Fruit fly (Drosophila melanogaster) whole organism, embryonic: ENCODE results near the gene Pss.
A peak's percentile ranks its signal among the peaks of the same experiment; 100 is the strongest.

Source experiments
- CG10543 ChIP-seq: fragments of 200-800 bp; sonication (Bioruptor generic); optimal IDR thresholded peaks from 3 replicates; lab custom pipeline; 2017; ENCODE audit warnings: missing biosample characterization, mild to moderate bottlenecking, missing genetic modification characterization, moderate library complexity
- CG11695 ChIP-seq: fragments of 200-800 bp; sonication (Bioruptor generic); IDR thresholded peaks from 3 replicates; pipeline ENCODE4 v1.3.6; 2022; ENCODE audit warnings: missing biosample characterization, missing genetic modification characterization
- CG12769 ChIP-seq: fragments of 200-800 bp; sonication (Bioruptor generic); optimal IDR thresholded peaks from 2 replicates; lab custom pipeline; 2019; ENCODE audit warnings: missing biosample characterization, mild to moderate bottlenecking, missing genetic modification characterization, moderate library complexity
- CG13894 ChIP-seq: fragments of 200-800 bp; sonication (Bioruptor generic); optimal IDR thresholded peaks from 3 replicates; lab custom pipeline; 2018; ENCODE audit warnings: missing biosample characterization, mild to moderate bottlenecking, missing genetic modification characterization, moderate library complexity
- CG15479 ChIP-seq: fragments of 200-800 bp; sonication (Bioruptor generic); optimal IDR thresholded peaks from 3 replicates; lab custom pipeline; 2019; ENCODE audit warnings: missing biosample characterization, mild to moderate bottlenecking, missing genetic modification characterization, moderate library complexity
- CG17385 ChIP-seq: fragments of 200-800 bp; sonication (Bioruptor generic); optimal IDR thresholded peaks from 3 replicates; lab custom pipeline; 2018; ENCODE audit warnings: missing biosample characterization, mild to moderate bottlenecking, missing genetic modification characterization
- CG17568 ChIP-seq: fragments of 200-800 bp; sonication (Bioruptor generic); optimal IDR thresholded peaks from 2 replicates; lab custom pipeline; 2018; ENCODE audit warnings: missing biosample characterization, mild to moderate bottlenecking, missing genetic modification characterization, moderate library complexity
- CG2120 ChIP-seq: fragments of 200-800 bp; sonication (Bioruptor generic); optimal IDR thresholded peaks from 3 replicates; lab custom pipeline; 2016; ENCODE audit warnings: missing biosample characterization, missing genetic modification characterization
- CG3065 ChIP-seq: fragments of 200-800 bp; sonication (Bioruptor generic); optimal IDR thresholded peaks from 2 replicates; lab custom pipeline; 2016; ENCODE audit warnings: missing biosample characterization, missing genetic modification characterization
- CG3281 ChIP-seq: fragments of 200-800 bp; sonication (Bioruptor generic); optimal IDR thresholded peaks from 3 replicates; lab custom pipeline; 2017; ENCODE audit warnings: missing biosample characterization, mild to moderate bottlenecking, missing genetic modification characterization
- CG34422 ChIP-seq: fragments of 200-800 bp; sonication (Bioruptor generic); IDR thresholded peaks from 3 replicates; pipeline ENCODE4 v1.3.6; 2022; ENCODE audit warnings: missing biosample characterization, missing genetic modification characterization
- CG4820 ChIP-seq: fragments of 200-800 bp; sonication (Bioruptor generic); optimal IDR thresholded peaks from 3 replicates; lab custom pipeline; 2016; ENCODE audit warnings: missing biosample characterization, missing genetic modification characterization
- CG7556 ChIP-seq: fragments of 200-800 bp; sonication (Bioruptor generic); optimal IDR thresholded peaks from 2 replicates; lab custom pipeline; 2017; ENCODE audit warnings: missing biosample characterization, mild to moderate bottlenecking, missing genetic modification characterization
- CG7786 ChIP-seq: fragments of 200-800 bp; sonication (Bioruptor generic); optimal IDR thresholded peaks from 2 replicates; lab custom pipeline; 2016; ENCODE audit warnings: missing biosample characterization, missing genetic modification characterization
- CG8281 ChIP-seq: fragments of 200-800 bp; sonication (Bioruptor generic); optimal IDR thresholded peaks from 2 replicates; lab custom pipeline; 2018; ENCODE audit warnings: missing biosample characterization, mild to moderate bottlenecking, missing genetic modification characterization, moderate library complexity
- Fer1 ChIP-seq: fragments of 200-800 bp; sonication (Bioruptor generic); optimal IDR thresholded peaks from 2 replicates; lab custom pipeline; 2017; ENCODE audit warnings: missing biosample characterization, mild to moderate bottlenecking, missing genetic modification characterization
- H15 ChIP-seq: fragments of 200-800 bp; sonication (Bioruptor generic); IDR thresholded peaks from 3 replicates; pipeline ENCODE4 v1.3.6; 2022; ENCODE audit warnings: missing biosample characterization, missing genetic modification characterization
- HmgZ ChIP-seq: fragments of 200-800 bp; sonication (Bioruptor generic); optimal IDR thresholded peaks from 2 replicates; lab custom pipeline; 2018; ENCODE audit warnings: missing biosample characterization, mild to moderate bottlenecking, missing genetic modification characterization
- Hmr ChIP-seq: fragments of 200-800 bp; sonication (Bioruptor generic); optimal IDR thresholded peaks from 3 replicates; lab custom pipeline; 2017; ENCODE audit warnings: mild to moderate bottlenecking, missing biosample characterization, missing genetic modification reagents, missing genetic modification characterization
- Med ChIP-seq: fragments of 200-800 bp; sonication (Bioruptor generic); peaks from one replicate; lab custom pipeline; 2016; ENCODE audit warnings: missing biosample characterization, missing genetic modification characterization, mild to moderate bottlenecking, inconsistent platforms, moderate library complexity
- Nf-YA ChIP-seq: fragments of 200-800 bp; sonication (Bioruptor generic); IDR thresholded peaks from 2 replicates; pipeline ENCODE4 v1.3.6; 2022; ENCODE audit warnings: missing biosample characterization, missing genetic modification characterization
- NfI ChIP-seq: fragments of 200-800 bp; sonication (Bioruptor generic); optimal IDR thresholded peaks from 3 replicates; lab custom pipeline; 2018; ENCODE audit warnings: missing biosample characterization, mild to moderate bottlenecking, missing genetic modification characterization, moderate library complexity
- Pdp1 ChIP-seq, 2 experiments: fragments of 200-800 bp; sonication (Bioruptor generic); optimal IDR thresholded peaks; 3 replicates each; lab custom pipeline; 2016; ENCODE audit warnings: missing biosample characterization in 2 of 2, missing genetic modification characterization in 2 of 2, mild to moderate bottlenecking in 1 of 2, moderate library complexity in 1 of 2
- Tbp ChIP-seq: fragments of >200 bp; optimal IDR thresholded peaks from 2 replicates; lab custom pipeline; 2018; ENCODE audit warnings: missing biosample characterization, missing genetic modification characterization
- ab ChIP-seq: fragments of 200-800 bp; sonication (Bioruptor generic); optimal IDR thresholded peaks from 2 replicates; lab custom pipeline; 2016; ENCODE audit warnings: missing biosample characterization, missing genetic modification characterization
- abd-A ChIP-seq: fragments of 200-800 bp; sonication (Bioruptor generic); optimal IDR thresholded peaks from 3 replicates; lab custom pipeline; 2019; ENCODE audit warnings: missing biosample characterization, mild to moderate bottlenecking, missing genetic modification characterization, moderate library complexity
- cwo ChIP-seq: fragments of 200-800 bp; sonication (Bioruptor generic); optimal IDR thresholded peaks from 3 replicates; lab custom pipeline; 2017; ENCODE audit warnings: missing biosample characterization, missing genetic modification characterization, mild to moderate bottlenecking, moderate library complexity, missing genetic modification reagents
- dimm ChIP-seq: fragments of 200-800 bp; sonication (Bioruptor generic); IDR thresholded peaks from 2 replicates; pipeline ENCODE4 v1.3.6; 2022; ENCODE audit warnings: missing biosample characterization, missing genetic modification characterization
- exex ChIP-seq: fragments of 200-800 bp; sonication (Bioruptor generic); optimal IDR thresholded peaks from 4 replicates; lab custom pipeline; 2018; ENCODE audit warnings: missing biosample characterization, mild to moderate bottlenecking, missing genetic modification characterization, moderate library complexity
- gro ChIP-seq: fragments of 200-800 bp; sonication (Bioruptor generic); optimal IDR thresholded peaks from 2 replicates; lab custom pipeline; 2016; ENCODE audit warnings: missing biosample characterization, missing genetic modification characterization
- hkb ChIP-seq, 2 experiments: fragments of 200-800 bp in 1 of 2; fragments of >200 bp in 1 of 2; sonication (Bioruptor generic) in 1 of 2; IDR thresholded peaks in 1 of 2; optimal IDR thresholded peaks in 1 of 2; 2 replicates each; pipeline versions ENCODE4 v1.3.6 to Lab custom; 2017 to 2022; ENCODE audit warnings: missing biosample characterization in 1 of 2, missing genetic modification characterization in 1 of 2
- lab ChIP-seq: fragments of 200-800 bp; sonication (Bioruptor generic); optimal IDR thresholded peaks from 3 replicates; lab custom pipeline; 2017; ENCODE audit warnings: missing biosample characterization, missing genetic modification characterization, mild to moderate bottlenecking, moderate library complexity, missing genetic modification reagents
- pb ChIP-seq: fragments of 200-800 bp; sonication (Bioruptor generic); optimal IDR thresholded peaks from 3 replicates; lab custom pipeline; 2016; ENCODE audit warnings: missing biosample characterization, missing genetic modification characterization
- rib ChIP-seq: fragments of 200-800 bp; sonication (Bioruptor generic); IDR thresholded peaks from 2 replicates; pipeline ENCODE4 v1.3.6; 2022; ENCODE audit warnings: missing biosample characterization, missing genetic modification characterization
- sd ChIP-seq: fragments of 200-800 bp; sonication (Bioruptor generic); optimal IDR thresholded peaks from 3 replicates; lab custom pipeline; 2018; ENCODE audit warnings: missing biosample characterization, mild to moderate bottlenecking, missing genetic modification characterization, moderate library complexity
- sens ChIP-seq: fragments of 200-800 bp; sonication (Bioruptor generic); peaks from one replicate; lab custom pipeline; 2016; ENCODE audit warnings: missing biosample characterization, missing genetic modification characterization
- shn ChIP-seq: fragments of 200-800 bp; sonication (Bioruptor generic); optimal IDR thresholded peaks from 3 replicates; lab custom pipeline; 2016; ENCODE audit warnings: missing biosample characterization, missing genetic modification characterization
- sr ChIP-seq: fragments of 200-800 bp; sonication (Bioruptor generic); IDR thresholded peaks from 3 replicates; pipeline ENCODE4 v1.3.6; 2022; ENCODE audit warnings: missing biosample characterization, missing genetic modification characterization
- zf30C ChIP-seq: fragments of 200-800 bp; sonication (Bioruptor generic); optimal IDR thresholded peaks from 3 replicates; lab custom pipeline; 2018; ENCODE audit warnings: missing biosample characterization, mild to moderate bottlenecking, missing genetic modification characterization

Gene Pss

DNA sequence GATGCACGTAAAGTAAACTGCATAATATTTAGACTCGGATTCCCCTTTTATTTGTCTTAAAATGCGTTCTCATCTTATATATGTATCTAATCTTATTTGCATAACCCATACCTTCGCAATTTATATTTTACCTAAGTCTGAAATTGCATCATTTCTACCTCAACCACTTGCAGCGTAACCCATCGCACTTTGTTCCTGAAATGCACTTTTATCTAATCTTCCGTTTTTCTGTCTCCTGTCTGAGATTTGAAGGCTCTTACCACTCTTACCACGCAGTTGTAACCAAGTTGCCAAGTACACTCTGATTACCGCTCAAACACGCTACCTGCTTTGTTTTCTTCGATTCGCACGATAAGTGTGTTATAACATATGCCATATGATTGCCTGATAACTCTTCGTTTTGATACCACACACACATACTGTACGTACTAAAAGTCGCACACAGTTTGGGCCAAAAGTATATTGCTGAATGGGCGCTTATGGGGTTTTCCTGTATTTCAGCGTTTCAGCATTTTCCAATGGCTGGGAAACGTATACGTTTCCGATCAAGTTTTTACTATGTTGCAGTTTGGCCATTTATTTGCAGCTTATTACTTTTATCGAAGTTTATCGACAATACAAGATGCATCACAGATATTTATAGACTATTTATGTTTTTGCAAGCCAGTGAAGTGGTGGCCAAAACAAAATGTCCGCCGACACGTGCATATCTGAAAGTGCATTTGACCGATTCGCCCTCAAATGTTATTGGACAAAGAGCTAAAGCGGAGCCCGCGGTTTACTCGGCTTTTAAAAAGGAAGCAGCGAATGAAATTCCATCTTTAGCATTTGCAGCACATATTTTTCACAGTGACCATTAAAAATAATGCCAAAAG lies 13.4 kb upstream of the Pss start (continued):
- TF ChIP-seq CG15479 (GFP tag; lab: Kevin White, UChicago): peak; percentile 57
- no peak for TF ChIP-seq pb (GFP tag; lab: Kevin White, UChicago)
- TF ChIP-seq ab (GFP tag; lab: Kevin White, UChicago): no peak
- TF ChIP-seq CG7786 (GFP tag; lab: Kevin White, UChicago): peak; percentile 8
- TF ChIP-seq CG17385 (GFP tag; lab: Kevin White, UChicago): peak; percentile 1
- peak; percentile 16 for TF ChIP-seq HmgZ (tag; lab: Kevin White, UChicago)

DNA sequence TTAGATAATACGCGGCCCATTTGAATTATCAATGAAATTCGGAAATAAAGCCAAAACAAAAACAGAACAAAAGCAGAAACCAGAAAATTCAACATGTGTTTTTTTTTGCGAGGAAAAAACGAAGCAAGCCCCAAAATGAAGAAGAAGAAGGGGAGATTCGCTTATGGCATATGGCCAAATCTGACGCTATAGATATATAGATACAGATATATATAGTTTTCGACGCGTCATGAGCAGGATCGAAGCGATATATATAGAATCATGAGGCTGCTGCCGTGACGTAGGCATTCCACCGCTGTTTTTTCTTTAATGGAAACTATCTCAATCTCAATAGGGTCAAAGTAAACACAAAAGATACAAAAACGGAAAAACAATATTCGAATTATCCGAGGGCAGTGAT lies 12.5 kb upstream of the Pss start:
- TF ChIP-seq NfI (peak; percentile 38), shn (no peak), sr (no peak), CG13894 (tag; lab: Kevin White, UChicago) (peak; percentile 95), H15 (no peak), rib (GFP tag; lab: Robert Waterston, UW) (0 out of 2 replicates have a peak, but pooled peaks have one; percentile 25), CG34422 (GFP tag; lab: Robert Waterston, UW) (no peak), Pdp1 (GFP tag; optimal IDR thresholded peaks at IDR 0.05; lab: Kevin White, UChicago) (peak in 1 of 2 experiments; percentile 26), dimm (GFP tag; lab: Robert Waterston, UW) (no peak), CG2120 (no peak), sd (tag; lab: Kevin White, UChicago) (peak; percentile 86), CG12769 (tag; lab: Kevin White, UChicago) (peak; percentile 66), CG10543 (peak; percentile 69), CG17385 (GFP tag; lab: Kevin White, UChicago) (peak; percentile 51), CG7556 (no peak), Tbp (no peak), abd-A (tag; lab: Kevin White, UChicago) (peak; percentile 36), gro (peak; percentile 27), zf30C (no peak), CG17568 (GFP tag; lab: Kevin White, UChicago) (no peak)

DNA sequence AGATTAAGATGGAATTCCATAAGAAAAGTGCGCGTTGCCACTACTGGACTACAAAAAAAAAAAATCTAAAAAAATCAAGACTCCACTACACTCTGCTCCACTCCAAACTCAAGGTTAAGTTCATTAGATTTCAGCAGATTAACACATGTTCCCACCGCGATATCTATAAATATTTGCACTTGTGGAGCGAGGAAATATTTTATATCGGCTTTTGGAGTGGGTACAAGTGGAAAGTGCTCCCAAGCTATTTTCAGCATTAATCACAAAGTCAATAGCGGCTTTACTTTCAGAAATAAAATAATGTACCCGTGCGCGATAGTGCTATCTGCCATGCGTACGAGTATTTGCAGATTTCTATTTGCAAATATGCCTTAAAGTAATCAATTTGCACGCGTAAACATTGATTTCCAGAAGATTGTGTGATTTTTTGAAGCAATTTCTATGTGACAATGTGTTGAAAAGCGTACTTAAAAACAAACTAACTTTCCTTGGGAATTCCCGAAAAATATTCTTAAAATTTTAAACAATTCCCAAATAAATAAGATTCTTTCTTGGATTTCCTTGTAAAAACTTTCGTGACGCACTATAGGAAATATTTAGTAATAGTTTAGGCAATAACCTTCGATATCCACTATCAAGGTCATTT lies 11.8 kb upstream of the Pss start:
- TF ChIP-seq Hmr (GFP tag; lab: Kevin White, UChicago): peak; percentile 42
- no peak for TF ChIP-seq Nf-YA (GFP tag; lab: Robert Waterston, UW)
- peak; percentile 43 for TF ChIP-seq exex (tag; lab: Kevin White, UChicago)
- no peak for TF ChIP-seq CG4820 (GFP tag; lab: Kevin White, UChicago)
- TF ChIP-seq Fer1 (GFP tag; lab: Kevin White, UChicago): peak; percentile 10
- peak; percentile 40 for TF ChIP-seq CG3281
- peak; percentile 58 for TF ChIP-seq lab (GFP tag; lab: Kevin White, UChicago)
- no peak for TF ChIP-seq CG8281 (tag; lab: Kevin White, UChicago)
- 0 out of 3 replicates have a peak, but pooled peaks have one; percentile 17 for TF ChIP-seq CG11695 (GFP tag; lab: Robert Waterston, UW)
- TF ChIP-seq sd (tag; lab: Kevin White, UChicago): peak; percentile 29
- TF ChIP-seq hkb (optimal IDR thresholded peaks at IDR 0.05; lab: Kevin White, UChicago): no peak
- TF ChIP-seq hkb (GFP tag; IDR thresholded peaks at IDR 0.05; lab: Robert Waterston, UW): 0 out of 2 replicates have a peak, but pooled peaks have one; percentile 27
- TF ChIP-seq CG3065 (GFP tag; lab: Kevin White, UChicago): no peak
- peak; percentile 85 for TF ChIP-seq sens (GFP tag; lab: Kevin White, UChicago)
- TF ChIP-seq cwo (GFP tag; lab: Kevin White, UChicago): peak; percentile 53
- TF ChIP-seq CG12769 (tag; lab: Kevin White, UChicago): peak; percentile 25
- TF ChIP-seq Med (GFP tag; lab: Kevin White, UChicago): peak; percentile 81
- 0 out of 2 replicates have a peak, but pooled peaks have one; percentile 8 for TF ChIP-seq rib (GFP tag; lab: Robert Waterston, UW)
